Fruit fly (Drosophila melanogaster) whole organism, larva: Measurements from ENCODE around the gene CG33764.

Experiments used
- noc ChIP-seq: fragments of 200-800 bp; sonication (Bioruptor generic); optimal IDR thresholded peaks from 3 replicates; lab custom pipeline; 2019; ENCODE audit warnings: missing biosample characterization, mild to moderate bottlenecking, missing genetic modification characterization, moderate library complexity

Gene CG33764

dm6 chr3L:4221792-4222191 is 45.5 kb downstream of the CG33764 start:
- TF ChIP-seq noc (tag; lab: Kevin White, UChicago), result peak; percentile 41

dm6 chr3L:4221226-4221770 is 46.0 kb downstream of the CG33764 start:
- peak; percentile 74 for TF ChIP-seq noc (tag; lab: Kevin White, UChicago)

- no peak for TF ChIP-seq noc (tag; lab: Kevin White, UChicago)
These were observed 46.6 kb downstream of the CG33764 start for dm6 chr3L:4220679-4221078.

- no peak for TF ChIP-seq noc (tag; lab: Kevin White, UChicago)
These were observed 47.7 kb downstream of the CG33764 start for dm6 chr3L:4219291-4220228.
